Worm (Caenorhabditis elegans) whole organism, L3 larva: ENCODE data around the gene orc-3.

Experiments used
- ceh-82 ChIP-seq: fragments of 150-350 bp; optimal IDR thresholded peaks from 2 replicates; lab custom pipeline; 2014; ENCODE audit warnings: missing biosample characterization, missing genetic modification characterization
- fkh-10 ChIP-seq: sonication (generic microtip); optimal IDR thresholded peaks from 2 replicates; lab custom pipeline; 2017; ENCODE audit warnings: missing biosample characterization, missing genetic modification reagents, missing genetic modification characterization
- jun-1 ChIP-seq: fragments of 150-350 bp; optimal IDR thresholded peaks from 2 replicates; lab custom pipeline; 2014; ENCODE audit warnings: missing biosample characterization, missing genetic modification reagents, missing genetic modification characterization
- lin-39 ChIP-seq: fragments of 150-350 bp; optimal IDR thresholded peaks from 2 replicates; lab custom pipeline; 2018; ENCODE audit warnings: missing biosample characterization, missing genetic modification reagents, missing genetic modification characterization
- nfya-1 ChIP-seq: sonication (generic microtip); optimal IDR thresholded peaks from 2 replicates; lab custom pipeline; 2017; ENCODE audit warnings: missing genetic modification characterization, mild to moderate bottlenecking, missing compliant biosample characterization, antibody characterized with exemption, moderate library complexity; ENCODE audit not compliant: insufficient read depth
- nhr-11 ChIP-seq: fragments of 150-350 bp; optimal IDR thresholded peaks from 2 replicates; lab custom pipeline; 2014; ENCODE audit warnings: missing biosample characterization, missing genetic modification characterization
- nhr-28 ChIP-seq: fragments of 150-350 bp; optimal IDR thresholded peaks from 2 replicates; lab custom pipeline; 2014; ENCODE audit warnings: missing biosample characterization, missing genetic modification characterization
- skn-1 ChIP-seq: fragments of 150-350 bp; optimal IDR thresholded peaks from 2 replicates; lab custom pipeline; 2014; ENCODE audit warnings: missing biosample characterization, missing genetic modification characterization
- unc-62 ChIP-seq: fragments of 150-350 bp; sonication (generic microtip); optimal IDR thresholded peaks from 4 replicates; lab custom pipeline; 2014; ENCODE audit warnings: missing biosample characterization, missing genetic modification reagents, missing genetic modification characterization
- zag-1 ChIP-seq: fragments of 150-350 bp; optimal IDR thresholded peaks from 2 replicates; lab custom pipeline; 2014; ENCODE audit warnings: missing biosample characterization, missing genetic modification characterization
- ztf-11 ChIP-seq: fragments of 150-350 bp; optimal IDR thresholded peaks from 2 replicates; lab custom pipeline; 2014; ENCODE audit warnings: missing biosample characterization, missing genetic modification characterization

DNA sequence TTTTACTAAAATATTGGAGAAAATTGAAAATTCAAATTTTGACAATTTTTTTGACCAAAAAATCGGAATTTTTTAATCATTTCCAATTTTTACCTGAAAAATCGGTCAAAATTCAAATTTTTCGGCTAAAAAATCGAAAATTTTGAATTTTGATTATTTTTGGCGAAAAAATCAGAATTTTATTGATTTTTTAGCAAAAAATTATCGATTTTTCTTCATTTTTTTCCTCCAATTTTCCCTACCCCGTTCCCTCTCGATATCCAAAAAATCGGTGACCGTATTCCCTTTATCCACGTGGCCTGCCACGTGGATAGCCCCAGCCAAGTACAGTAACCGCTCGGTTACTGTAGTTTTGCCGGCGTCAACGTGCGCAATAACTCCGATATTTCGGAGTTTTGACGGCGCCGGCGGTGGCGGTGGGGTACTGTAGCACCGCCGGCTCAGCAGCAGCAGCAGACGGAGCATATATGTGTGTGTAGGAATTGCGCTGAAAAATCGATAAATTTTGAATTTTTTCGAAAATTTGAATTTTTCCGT is 14.5 kb upstream of the orc-3 start, which contains the start of gene Y119D3B.14:
- TF ChIP-seq unc-62 (GFP tag; lab: Kevin White, UChicago) (no peak), nhr-28 (tag; lab: Kevin White, UChicago) (no peak), fkh-10 (GFP tag; lab: Kevin White, UChicago) (no peak), ztf-11 (tag; lab: Kevin White, UChicago) (no peak), skn-1 (tag; lab: Kevin White, UChicago) (no peak), nfya-1 (tag; lab: Kevin White, UChicago) (no peak), zag-1 (tag; lab: Kevin White, UChicago) (no peak), jun-1 (tag; lab: Kevin White, UChicago) (no peak), lin-39 (tag; lab: Kevin White, UChicago) (no peak), ceh-82 (tag; lab: Kevin White, UChicago) (no peak), nhr-11 (tag; lab: Kevin White, UChicago) (no peak)
